Worm (Caenorhabditis elegans): ENCODE data around the gene K02E2.6.
"Not testable (repeated sequence)": the region's sequence is repeated elsewhere in the genome, so short reads cannot be mapped to it uniquely, and the experiment has no call there.

ce11 chrV:20369153-20369552 lies 11.2 kb upstream of the K02E2.6 start, which contains the start of gene srh-177:
- not testable (repeated sequence) for TF ChIP-seq elt-1 (tag; optimal IDR thresholded peaks at IDR 0.05; ENCODE audit: borderline replicate concordance, insufficient read depth); nhr-2 (tag; optimal IDR thresholded peaks at IDR 0.05); unc-39 (tag; optimal IDR thresholded peaks at IDR 0.05); nhr-237 (tag; optimal IDR thresholded peaks at IDR 0.05); hlh-1 (tag; optimal IDR thresholded peaks at IDR 0.05); snpc-4 (tag; optimal IDR thresholded peaks at IDR 0.05)

All from whole organism, mixed stage, embryonic.